Worm (Caenorhabditis elegans): Measurements from ENCODE around the gene F46F2.5.

F46F2.5 gene

ce11 chrX:15264149-15264548 lies 1.6 kb downstream of the F46F2.5 start:
- TF ChIP-seq ztf-23 (GFP tag; IDR thresholded peaks at IDR 0.05) (no peak), ztf-29 (GFP tag; IDR thresholded peaks at IDR 0.05) (no peak), flt-1 (GFP tag; IDR thresholded peaks at IDR 0.05) (no peak), klf-2 (GFP tag; conservative IDR thresholded peaks at IDR 0.05) (no peak), med-1 (GFP tag; optimal IDR thresholded peaks at IDR 0.05; ENCODE audit: insufficient read depth) (no peak), T22C8.4 (GFP tag; IDR thresholded peaks at IDR 0.05) (no peak), cog-1 (tag; optimal IDR thresholded peaks at IDR 0.05) (no peak)

- TF ChIP-seq ref-1 (GFP tag; conservative IDR thresholded peaks at IDR 0.05) (no peak), ztf-29 (GFP tag; IDR thresholded peaks at IDR 0.05) (no peak), ztf-23 (GFP tag; IDR thresholded peaks at IDR 0.05) (no peak), flt-1 (GFP tag; IDR thresholded peaks at IDR 0.05) (no peak), cog-1 (tag; optimal IDR thresholded peaks at IDR 0.05) (no peak), T22C8.4 (GFP tag; IDR thresholded peaks at IDR 0.05) (no peak), klf-2 (GFP tag; conservative IDR thresholded peaks at IDR 0.05) (no peak), tab-1 (GFP tag; IDR thresholded peaks at IDR 0.05) (no peak), med-1 (GFP tag; optimal IDR thresholded peaks at IDR 0.05; ENCODE audit: insufficient read depth) (no peak)
Measured at ce11 chrX:15264593-15264992, 2.1 kb downstream of the F46F2.5 start.

- TF ChIP-seq med-1 (GFP tag; optimal IDR thresholded peaks at IDR 0.05; ENCODE audit: insufficient read depth) (no peak), tab-1 (GFP tag; IDR thresholded peaks at IDR 0.05) (no peak), ztf-23 (GFP tag; IDR thresholded peaks at IDR 0.05) (no peak), flt-1 (GFP tag; IDR thresholded peaks at IDR 0.05) (no peak), ztf-29 (GFP tag; IDR thresholded peaks at IDR 0.05) (no peak), cog-1 (tag; optimal IDR thresholded peaks at IDR 0.05) (no peak), ref-1 (GFP tag; conservative IDR thresholded peaks at IDR 0.05) (no peak), klf-2 (GFP tag; conservative IDR thresholded peaks at IDR 0.05) (no peak)
Measured at ce11 chrX:15268461-15268860, 5.9 kb downstream of the F46F2.5 start.

ce11 chrX:15270656-15271055 lies 8.1 kb downstream of the F46F2.5 start:
- TF ChIP-seq ref-1 (GFP tag; conservative IDR thresholded peaks at IDR 0.05) (no peak), ztf-29 (GFP tag; IDR thresholded peaks at IDR 0.05) (no peak), ztf-23 (GFP tag; IDR thresholded peaks at IDR 0.05) (no peak), tab-1 (GFP tag; IDR thresholded peaks at IDR 0.05) (no peak), flt-1 (GFP tag; IDR thresholded peaks at IDR 0.05) (no peak), med-1 (GFP tag; optimal IDR thresholded peaks at IDR 0.05; ENCODE audit: insufficient read depth) (no peak), klf-2 (GFP tag; conservative IDR thresholded peaks at IDR 0.05) (no peak), T22C8.4 (GFP tag; IDR thresholded peaks at IDR 0.05) (no peak), cog-1 (tag; optimal IDR thresholded peaks at IDR 0.05) (no peak)

ce11 chrX:15272925-15273324 lies 10.4 kb downstream of the F46F2.5 start:
- TF ChIP-seq flt-1 (GFP tag; IDR thresholded peaks at IDR 0.05) (no peak), tab-1 (GFP tag; IDR thresholded peaks at IDR 0.05) (no peak), med-1 (GFP tag; optimal IDR thresholded peaks at IDR 0.05; ENCODE audit: insufficient read depth) (no peak), ztf-29 (GFP tag; IDR thresholded peaks at IDR 0.05) (no peak), cog-1 (tag; optimal IDR thresholded peaks at IDR 0.05) (no peak), ref-1 (GFP tag; conservative IDR thresholded peaks at IDR 0.05) (no peak), klf-2 (GFP tag; conservative IDR thresholded peaks at IDR 0.05) (no peak), T22C8.4 (GFP tag; IDR thresholded peaks at IDR 0.05) (no peak), ztf-23 (GFP tag; IDR thresholded peaks at IDR 0.05) (no peak)

ce11 chrX:15274079-15274478 lies 11.6 kb downstream of the F46F2.5 start:
- TF ChIP-seq ztf-23 (GFP tag; IDR thresholded peaks at IDR 0.05) = 0 out of 2 replicates have a peak, but pooled peaks have one; percentile 49
- no peak for TF ChIP-seq cog-1 (tag; optimal IDR thresholded peaks at IDR 0.05)

ce11 chrX:15274827-15275761 lies 12.6 kb downstream of the F46F2.5 start:
- TF ChIP-seq ztf-29 (GFP tag; IDR thresholded peaks at IDR 0.05) (peak; percentile 91), T22C8.4 (GFP tag; IDR thresholded peaks at IDR 0.05) (peak; percentile 6; the same call in 1 of the 2 replicates), ztf-23 (GFP tag; IDR thresholded peaks at IDR 0.05) (peak; percentile 58; the same call in 1 of the 2 replicates), med-1 (GFP tag; optimal IDR thresholded peaks at IDR 0.05; ENCODE audit: insufficient read depth) (no peak), cog-1 (tag; optimal IDR thresholded peaks at IDR 0.05) (peak; percentile 84), klf-2 (GFP tag; conservative IDR thresholded peaks at IDR 0.05) (0 out of 2 replicates have a peak, but pooled peaks have one; percentile 4), ref-1 (GFP tag; conservative IDR thresholded peaks at IDR 0.05) (no peak), flt-1 (GFP tag; IDR thresholded peaks at IDR 0.05) (peak; percentile 62), tab-1 (GFP tag; IDR thresholded peaks at IDR 0.05) (peak; percentile 43; the same call in 1 of the 2 replicates)

ce11 chrX:15276241-15276640 lies 13.7 kb downstream of the F46F2.5 start:
- TF ChIP-seq tab-1 (GFP tag; IDR thresholded peaks at IDR 0.05) (no peak), med-1 (GFP tag; optimal IDR thresholded peaks at IDR 0.05; ENCODE audit: insufficient read depth) (no peak), klf-2 (GFP tag; conservative IDR thresholded peaks at IDR 0.05) (no peak), ztf-29 (GFP tag; IDR thresholded peaks at IDR 0.05) (no peak), cog-1 (tag; optimal IDR thresholded peaks at IDR 0.05) (no peak), flt-1 (GFP tag; IDR thresholded peaks at IDR 0.05) (no peak), ztf-23 (GFP tag; IDR thresholded peaks at IDR 0.05) (no peak), ref-1 (GFP tag; conservative IDR thresholded peaks at IDR 0.05) (no peak), T22C8.4 (GFP tag; IDR thresholded peaks at IDR 0.05) (no peak)

- peak; percentile 66 for TF ChIP-seq cog-1 (tag; optimal IDR thresholded peaks at IDR 0.05)
- no peak for TF ChIP-seq ztf-23 (GFP tag; IDR thresholded peaks at IDR 0.05)
- 0 out of 2 replicates have a peak, but pooled peaks have one; percentile 40 for TF ChIP-seq flt-1 (GFP tag; IDR thresholded peaks at IDR 0.05)
- no peak for TF ChIP-seq ztf-29 (GFP tag; IDR thresholded peaks at IDR 0.05)
Measured at ce11 chrX:15276774-15277173, 14.3 kb downstream of the F46F2.5 start.
